Fruit fly (Drosophila melanogaster) whole organism, embryonic: ENCODE results near the gene Vps37B.

Experiments used
- ATbp ChIP-seq: fragments of 200-800 bp; sonication (Bioruptor generic); optimal IDR thresholded peaks from 2 replicates; lab custom pipeline; 2017; ENCODE audit warnings: missing biosample characterization, mild to moderate bottlenecking, missing genetic modification characterization, missing genetic modification reagents
- Atf-2 ChIP-seq: fragments of 200-800 bp; sonication (Bioruptor generic); optimal IDR thresholded peaks from 2 replicates; lab custom pipeline; 2016; ENCODE audit warnings: missing biosample characterization, missing genetic modification characterization
- Bdp1 ChIP-seq: fragments of 200-800 bp; sonication (Bioruptor generic); optimal IDR thresholded peaks from 3 replicates; lab custom pipeline; 2016; ENCODE audit warnings: missing biosample characterization, missing genetic modification characterization
- CG10267 ChIP-seq: fragments of 200-800 bp; sonication (Bioruptor generic); optimal IDR thresholded peaks from 2 replicates; lab custom pipeline; 2018; ENCODE audit warnings: missing biosample characterization, mild to moderate bottlenecking, missing genetic modification characterization, moderate library complexity
- CG10274 ChIP-seq: fragments of 200-800 bp; sonication (Bioruptor generic); optimal IDR thresholded peaks from 3 replicates; lab custom pipeline; 2017; ENCODE audit warnings: missing biosample characterization, mild to moderate bottlenecking, missing genetic modification characterization
- CG10462 ChIP-seq: fragments of 200-800 bp; sonication (Bioruptor generic); optimal IDR thresholded peaks from 2 replicates; lab custom pipeline; 2016; ENCODE audit warnings: missing biosample characterization, missing genetic modification characterization
- CG11093 ChIP-seq: fragments of 200-800 bp; sonication (Bioruptor generic); IDR thresholded peaks from 3 replicates; pipeline ENCODE4 v1.3.6; 2022; ENCODE audit warnings: missing biosample characterization, missing genetic modification characterization
- CG11247 ChIP-seq: fragments of 200-800 bp; sonication (Bioruptor generic); IDR thresholded peaks from 2 replicates; pipeline ENCODE4 v1.3.6; 2022; ENCODE audit warnings: missing biosample characterization, missing genetic modification characterization
- CG11504 ChIP-seq: fragments of 200-800 bp; sonication (Bioruptor generic); optimal IDR thresholded peaks from 3 replicates; lab custom pipeline; 2019; ENCODE audit warnings: missing biosample characterization, mild to moderate bottlenecking, missing genetic modification characterization, moderate library complexity
- CG11560 ChIP-seq: fragments of 200-800 bp; sonication (Bioruptor generic); IDR thresholded peaks from 3 replicates; pipeline ENCODE4 v1.3.6; 2022; ENCODE audit warnings: missing biosample characterization, missing genetic modification characterization
- CG12299 ChIP-seq: fragments of 200-800 bp; sonication (Bioruptor generic); optimal IDR thresholded peaks from 2 replicates; lab custom pipeline; 2018; ENCODE audit warnings: missing biosample characterization, mild to moderate bottlenecking, missing genetic modification characterization
- CG1233 ChIP-seq: fragments of 200-800 bp; sonication (Bioruptor generic); optimal IDR thresholded peaks from 4 replicates; lab custom pipeline; 2018; ENCODE audit warnings: missing biosample characterization, mild to moderate bottlenecking, missing genetic modification characterization
- CG12391 ChIP-seq: fragments of 200-800 bp; sonication (Bioruptor generic); optimal IDR thresholded peaks from 3 replicates; lab custom pipeline; 2018; ENCODE audit warnings: missing biosample characterization, mild to moderate bottlenecking, missing genetic modification characterization, moderate library complexity
- CG14710 ChIP-seq: fragments of 200-800 bp; sonication (Bioruptor generic); optimal IDR thresholded peaks from 3 replicates; lab custom pipeline; 2019; ENCODE audit warnings: missing biosample characterization, mild to moderate bottlenecking, missing genetic modification characterization, moderate library complexity
- CG16779 ChIP-seq: fragments of 200-800 bp; sonication (Bioruptor generic); IDR thresholded peaks from 2 replicates; pipeline ENCODE4 v1.3.6; 2022; ENCODE audit warnings: missing biosample characterization, missing genetic modification characterization
- CG17186 ChIP-seq: fragments of 200-800 bp; sonication (Bioruptor generic); optimal IDR thresholded peaks from 3 replicates; lab custom pipeline; 2017; ENCODE audit warnings: missing biosample characterization, missing genetic modification reagents, missing genetic modification characterization
- CG2678 ChIP-seq: fragments of 200-800 bp; sonication (Bioruptor generic); optimal IDR thresholded peaks from 3 replicates; lab custom pipeline; 2019; ENCODE audit warnings: missing biosample characterization, mild to moderate bottlenecking, missing genetic modification characterization, moderate library complexity
- CG2712 ChIP-seq: fragments of 200-800 bp; optimal IDR thresholded peaks from 3 replicates; lab custom pipeline; 2019; ENCODE audit warnings: missing biosample characterization, mild to moderate bottlenecking, missing genetic modification characterization, moderate library complexity
- CG31388 ChIP-seq: fragments of 200-800 bp; sonication (Bioruptor generic); optimal IDR thresholded peaks from 2 replicates; lab custom pipeline; 2016; ENCODE audit warnings: missing biosample characterization, missing genetic modification characterization
- CG33213 ChIP-seq: fragments of 200-800 bp; sonication (Bioruptor generic); optimal IDR thresholded peaks from 3 replicates; lab custom pipeline; 2016; ENCODE audit warnings: missing biosample characterization, missing genetic modification characterization
- CG3407 ChIP-seq: fragments of 200-800 bp; sonication (Bioruptor generic); optimal IDR thresholded peaks from 2 replicates; lab custom pipeline; 2018; ENCODE audit warnings: missing biosample characterization, mild to moderate bottlenecking, missing genetic modification characterization
- CG3847 ChIP-seq: fragments of 200-800 bp; sonication (Bioruptor generic); IDR thresholded peaks from 2 replicates; pipeline ENCODE4 v1.3.6; 2022; ENCODE audit warnings: missing biosample characterization, missing genetic modification characterization
- CG4854 ChIP-seq: fragments of 200-800 bp; sonication (Bioruptor generic); optimal IDR thresholded peaks from 2 replicates; lab custom pipeline; 2016; ENCODE audit warnings: missing biosample characterization, missing genetic modification characterization, inconsistent platforms
- CG9609 ChIP-seq: fragments of 200-800 bp; sonication (Bioruptor generic); optimal IDR thresholded peaks from 3 replicates; lab custom pipeline; 2016; ENCODE audit warnings: missing biosample characterization, missing genetic modification characterization
- Dfd ChIP-seq, 2 experiments: fragments of >200 bp; optimal IDR thresholded peaks; 2 replicates each; lab custom pipeline; 2017; ENCODE audit warnings: missing biosample characterization in 2 of 2, missing genetic modification characterization in 2 of 2
- Drgx ChIP-seq: fragments of 200-800 bp; sonication (Bioruptor generic); IDR thresholded peaks from 2 replicates; pipeline ENCODE4 v1.3.6; 2022; ENCODE audit warnings: missing biosample characterization, missing genetic modification characterization
- HLH54F ChIP-seq: fragments of 200-800 bp; sonication (Bioruptor generic); optimal IDR thresholded peaks from 3 replicates; lab custom pipeline; 2016; ENCODE audit warnings: missing biosample characterization, missing genetic modification characterization
- Hey ChIP-seq: fragments of 200-800 bp; sonication (Bioruptor generic); optimal IDR thresholded peaks from 3 replicates; lab custom pipeline; 2018; ENCODE audit warnings: missing biosample characterization, mild to moderate bottlenecking, missing genetic modification characterization
- Meics ChIP-seq: fragments of 200-800 bp; sonication (Bioruptor generic); optimal IDR thresholded peaks from 2 replicates; lab custom pipeline; 2017; ENCODE audit warnings: missing biosample characterization, mild to moderate bottlenecking, missing genetic modification characterization
- Myb ChIP-seq: fragments of 200-800 bp; sonication (Bioruptor generic); optimal IDR thresholded peaks from 2 replicates; lab custom pipeline; 2016; ENCODE audit warnings: missing biosample characterization, missing genetic modification characterization
- Nf-YB ChIP-seq: fragments of 200-800 bp; sonication (Bioruptor generic); optimal IDR thresholded peaks from 3 replicates; lab custom pipeline; 2019; ENCODE audit warnings: missing biosample characterization, mild to moderate bottlenecking, missing genetic modification characterization, moderate library complexity
- Ravus ChIP-seq: fragments of 200-800 bp; sonication (Bioruptor generic); IDR thresholded peaks from 2 replicates; pipeline ENCODE4 v1.3.6; 2022; ENCODE audit warnings: missing biosample characterization, missing genetic modification characterization
- Rx ChIP-seq: fragments of 200-800 bp; sonication (Bioruptor generic); IDR thresholded peaks from 2 replicates; pipeline ENCODE4 v1.3.6; 2022; ENCODE audit warnings: missing biosample characterization, missing genetic modification characterization
- abd-A ChIP-seq: fragments of 200-800 bp; sonication (Bioruptor generic); optimal IDR thresholded peaks from 3 replicates; lab custom pipeline; 2019; ENCODE audit warnings: missing biosample characterization, mild to moderate bottlenecking, missing genetic modification characterization, moderate library complexity
- cas ChIP-seq: fragments of 200-800 bp; sonication (Bioruptor generic); IDR thresholded peaks from 2 replicates; pipeline ENCODE4 v1.3.6; 2022; ENCODE audit warnings: missing biosample characterization, missing genetic modification characterization
- chinmo ChIP-seq: fragments of 200-800 bp; sonication (Bioruptor generic); IDR thresholded peaks from 4 replicates; pipeline ENCODE4 v1.3.6; 2022; ENCODE audit warnings: missing biosample characterization, missing genetic modification characterization; ENCODE audit not compliant: partially characterized antibody
- dan ChIP-seq: fragments of 200-800 bp; sonication (Bioruptor generic); IDR thresholded peaks from 2 replicates; pipeline ENCODE4 v1.3.6; 2022; ENCODE audit warnings: missing biosample characterization, missing genetic modification characterization
- dysf ChIP-seq: fragments of 200-800 bp; sonication (Bioruptor generic); IDR thresholded peaks from 3 replicates; pipeline ENCODE4 v1.3.6; 2022; ENCODE audit warnings: missing biosample characterization, missing genetic modification characterization
- emc ChIP-seq: fragments of 200-800 bp; sonication (Bioruptor generic); optimal IDR thresholded peaks from 2 replicates; lab custom pipeline; 2016; ENCODE audit warnings: missing biosample characterization, missing genetic modification characterization
- esg ChIP-seq: fragments of 200-800 bp; sonication (Bioruptor generic); conservative IDR thresholded peaks from 2 replicates; pipeline ENCODE4 v1.3.6; 2022; ENCODE audit warnings: missing biosample characterization, missing genetic modification characterization
- ftz-f1 ChIP-seq: fragments of 200-800 bp; sonication (Bioruptor generic); optimal IDR thresholded peaks from 2 replicates; lab custom pipeline; 2016; ENCODE audit warnings: missing biosample characterization, missing genetic modification characterization
- hth ChIP-seq: fragments of >200 bp; optimal IDR thresholded peaks from 2 replicates; lab custom pipeline; 2017; ENCODE audit warnings: inconsistent platforms
- kah ChIP-seq: fragments of 200-800 bp; sonication (Bioruptor generic); optimal IDR thresholded peaks from 2 replicates; lab custom pipeline; 2018; ENCODE audit warnings: missing biosample characterization, mild to moderate bottlenecking, missing genetic modification characterization
- klu ChIP-seq: fragments of 200-800 bp; sonication (Bioruptor generic); IDR thresholded peaks from 2 replicates; pipeline ENCODE4 v1.3.6; 2022; ENCODE audit warnings: missing biosample characterization, missing genetic modification characterization
- lbe ChIP-seq: fragments of 200-800 bp; sonication (Bioruptor generic); optimal IDR thresholded peaks from 2 replicates; lab custom pipeline; 2016; ENCODE audit warnings: missing biosample characterization, mild to moderate bottlenecking, missing genetic modification characterization
- mam ChIP-seq: fragments of 200-800 bp; sonication (Bioruptor generic); optimal IDR thresholded peaks from 3 replicates; lab custom pipeline; 2016; ENCODE audit warnings: missing biosample characterization, missing genetic modification characterization
- nau ChIP-seq: fragments of 200-800 bp; sonication (Bioruptor generic); optimal IDR thresholded peaks from 3 replicates; lab custom pipeline; 2017; ENCODE audit warnings: missing biosample characterization, mild to moderate bottlenecking, missing genetic modification characterization, missing genetic modification reagents
- onecut ChIP-seq: fragments of 200-800 bp; sonication (Bioruptor generic); IDR thresholded peaks from 2 replicates; pipeline ENCODE4 v1.3.6; 2022; ENCODE audit warnings: missing biosample characterization, missing genetic modification characterization
- p53 ChIP-seq: fragments of 200-800 bp; sonication (Bioruptor generic); optimal IDR thresholded peaks from 2 replicates; lab custom pipeline; 2016; ENCODE audit warnings: missing biosample characterization, missing genetic modification characterization
- psq ChIP-seq: fragments of 200-800 bp; sonication (Bioruptor generic); optimal IDR thresholded peaks from 2 replicates; lab custom pipeline; 2017; ENCODE audit warnings: missing biosample characterization, missing genetic modification characterization
- slp2 ChIP-seq: fragments of 200-800 bp; sonication (Bioruptor generic); optimal IDR thresholded peaks from 2 replicates; lab custom pipeline; 2016; ENCODE audit warnings: missing biosample characterization, missing genetic modification characterization
- tx ChIP-seq: fragments of 200-800 bp; sonication (Bioruptor generic); optimal IDR thresholded peaks from 2 replicates; lab custom pipeline; 2016; ENCODE audit warnings: missing biosample characterization, missing genetic modification characterization

The Vps37B gene

dm6 chr3R:5232197-5232607 lies 6.2 kb downstream of the Vps37B start, which contains the start of the genes Kat60 and Mms19 (continued):
- TF ChIP-seq klu (GFP tag; lab: Robert Waterston, UW) (peak; percentile 44; the same call in 1 of the 2 replicates), nau (GFP tag; lab: Kevin White, UChicago) (no peak), CG14710 (tag; lab: Kevin White, UChicago) (peak; percentile 86), CG10267 (tag; lab: Kevin White, UChicago) (peak; percentile 76), CG17186 (GFP tag; lab: Kevin White, UChicago) (peak; percentile 91), ftz-f1 (GFP tag; lab: Kevin White, UChicago) (no peak), CG3847 (GFP tag; lab: Robert Waterston, UW) (peak; percentile 83), lbe (GFP tag; lab: Kevin White, UChicago) (peak; percentile 29), CG11093 (peak; percentile 52; the same call in 1 of the 3 replicates), CG11560 (tag; lab: Robert Waterston, UW) (peak; percentile 69; the same call in 2 of the 3 replicates), hth (no peak), CG10462 (GFP tag; lab: Kevin White, UChicago) (no peak), CG12299 (tag; lab: Kevin White, UChicago) (peak; percentile 34), Atf-2 (GFP tag; lab: Kevin White, UChicago) (peak; percentile 51), CG1233 (peak; percentile 37), mam (peak; percentile 82), CG33213 (GFP tag; lab: Kevin White, UChicago) (peak; percentile 56), Meics (GFP tag; lab: Kevin White, UChicago) (peak; percentile 32), Drgx (GFP tag; lab: Robert Waterston, UW) (no peak), CG12391 (peak; percentile 80), Bdp1 (GFP tag; lab: Kevin White, UChicago) (peak; percentile 43), dysf (GFP tag; lab: Robert Waterston, UW) (peak; percentile 69; the same call in 2 of the 3 replicates), CG2712 (tag; lab: Kevin White, UChicago) (peak; percentile 74), CG31388 (GFP tag; lab: Kevin White, UChicago) (peak; percentile 44), Myb (peak; percentile 75), dan (GFP tag; lab: Robert Waterston, UW) (no peak), CG11247 (peak; percentile 72), esg (GFP tag; lab: Robert Waterston, UW) (peak; percentile 70), CG11504 (no peak), CG3407 (GFP tag; lab: Kevin White, UChicago) (no peak), onecut (0 out of 2 replicates have a peak, but pooled peaks have one; percentile 17), p53 (GFP tag; lab: Kevin White, UChicago) (no peak), tx (GFP tag; lab: Kevin White, UChicago) (peak; percentile 60), cas (GFP tag; lab: Robert Waterston, UW) (peak; percentile 66), slp2 (GFP tag; lab: Kevin White, UChicago) (no peak), CG2678 (no peak), ATbp (GFP tag; lab: Kevin White, UChicago) (no peak), kah (GFP tag; lab: Kevin White, UChicago) (no peak), abd-A (tag; lab: Kevin White, UChicago) (no peak), HLH54F (GFP tag; lab: Kevin White, UChicago) (peak; percentile 75), psq (GFP tag; lab: Kevin White, UChicago) (peak; percentile 52), CG4854 (GFP tag; lab: Kevin White, UChicago) (peak; percentile 55), Rx (0 out of 2 replicates have a peak, but pooled peaks have one; percentile 30), CG16779 (GFP tag; lab: Robert Waterston, UW) (no peak), CG9609 (GFP tag; lab: Kevin White, UChicago) (peak; percentile 57), chinmo (peak; percentile 36; the same call in 2 of the 4 replicates), Nf-YB (no peak), Ravus (GFP tag; lab: Robert Waterston, UW) (peak; percentile 8; the same call in 1 of the 2 replicates), emc (peak; percentile 45), Dfd (GFP tag; optimal IDR thresholded peaks at IDR 0.05; lab: Kevin White, UChicago) (no peak), CG10274 (GFP tag; lab: Kevin White, UChicago) (no peak), Hey (no peak)
